Worm (Caenorhabditis elegans) whole organism, L2 larva: ENCODE results near the gene W02B12.1.

ENCODE experiments used
- C34F6.9 ChIP-seq: fragments of 150-350 bp; optimal IDR thresholded peaks from 2 replicates; lab custom pipeline; 2014; ENCODE audit warnings: missing biosample characterization, missing genetic modification characterization
- F13H6.1 ChIP-seq: sonication (generic microtip); optimal IDR thresholded peaks from 2 replicates; lab custom pipeline; 2016; ENCODE audit warnings: missing genetic modification characterization, missing compliant biosample characterization
- R02D3.7 ChIP-seq: fragments of 150-350 bp; optimal IDR thresholded peaks from 2 replicates; lab custom pipeline; 2014; ENCODE audit warnings: missing biosample characterization, missing genetic modification characterization
- Y55F3AM.14 ChIP-seq: fragments of 200-800 bp; sonication (Bioruptor generic); optimal IDR thresholded peaks from 2 replicates; lab custom pipeline; 2018; ENCODE audit warnings: mild to moderate bottlenecking, missing genetic modification characterization, missing compliant biosample characterization
- ZK546.5 ChIP-seq: sonication (generic microtip); optimal IDR thresholded peaks from 2 replicates; lab custom pipeline; 2017; ENCODE audit warnings: missing biosample characterization, missing genetic modification characterization
- alr-1 ChIP-seq: fragments of 150-350 bp; optimal IDR thresholded peaks from 2 replicates; lab custom pipeline; 2014; ENCODE audit warnings: missing biosample characterization, missing genetic modification characterization
- aly-2 ChIP-seq: fragments of 150-350 bp; optimal IDR thresholded peaks from 2 replicates; lab custom pipeline; 2014; ENCODE audit warnings: missing biosample characterization, missing genetic modification characterization
- ama-1 ChIP-seq: fragments of 150-350 bp; optimal IDR thresholded peaks from 2 replicates; lab custom pipeline; 2018; ENCODE audit warnings: inconsistent platforms
- blmp-1 ChIP-seq: sonication (generic microtip); optimal IDR thresholded peaks from 2 replicates; lab custom pipeline; 2017; ENCODE audit warnings: missing genetic modification characterization, mild to moderate bottlenecking, missing compliant biosample characterization, antibody characterized with exemption, moderate library complexity; ENCODE audit not compliant: insufficient read depth
- ceh-82 ChIP-seq: fragments of 150-350 bp; optimal IDR thresholded peaks from 2 replicates; lab custom pipeline; 2014; ENCODE audit warnings: missing biosample characterization, missing genetic modification characterization
- crh-2 ChIP-seq: sonication (generic microtip); optimal IDR thresholded peaks from 2 replicates; lab custom pipeline; 2017; ENCODE audit warnings: missing biosample characterization, missing genetic modification characterization
- dmd-4 ChIP-seq: sonication (generic microtip); optimal IDR thresholded peaks from 2 replicates; lab custom pipeline; 2017; ENCODE audit warnings: missing biosample characterization, missing genetic modification characterization
- egl-27 ChIP-seq: sonication (generic microtip); optimal IDR thresholded peaks from 3 replicates; lab custom pipeline; 2017; ENCODE audit warnings: missing biosample characterization, missing genetic modification reagents, missing genetic modification characterization
- elt-1 ChIP-seq: fragments of 150-350 bp; optimal IDR thresholded peaks from 2 replicates; lab custom pipeline; 2014; ENCODE audit warnings: missing biosample characterization, missing genetic modification characterization
- elt-3 ChIP-seq: sonication (generic microtip); optimal IDR thresholded peaks from 2 replicates; lab custom pipeline; 2017; ENCODE audit warnings: missing biosample characterization, missing genetic modification characterization
- fos-1 ChIP-seq: fragments of 150-350 bp; optimal IDR thresholded peaks from 2 replicates; lab custom pipeline; 2014; ENCODE audit warnings: missing biosample characterization, missing genetic modification characterization
- gmeb-1 ChIP-seq: fragments of 150-350 bp; optimal IDR thresholded peaks from 2 replicates; lab custom pipeline; 2014; ENCODE audit warnings: missing biosample characterization, missing genetic modification characterization
- lin-11 ChIP-seq: fragments of 150-350 bp; sonication (generic microtip); optimal IDR thresholded peaks from 2 replicates; lab custom pipeline; 2014; ENCODE audit warnings: missing biosample characterization, missing genetic modification characterization, inconsistent platforms, mixed read lengths
- lin-39 ChIP-seq: fragments of 150-350 bp; optimal IDR thresholded peaks from 2 replicates; lab custom pipeline; 2014; ENCODE audit warnings: missing biosample characterization, missing genetic modification reagents, missing genetic modification characterization
- lsy-2 ChIP-seq, 2 experiments: fragments of 150-350 bp in 1 of 2; sonication (generic microtip) in 1 of 2; optimal IDR thresholded peaks; 2 replicates each; lab custom pipeline; 2014 to 2017; ENCODE audit warnings: missing biosample characterization in 2 of 2, missing genetic modification characterization in 2 of 2
- mab-5 ChIP-seq: fragments of 150-350 bp; optimal IDR thresholded peaks from 2 replicates; lab custom pipeline; 2014; ENCODE audit warnings: missing biosample characterization, missing genetic modification characterization
- mdl-1 ChIP-seq, 2 experiments: fragments of 150-350 bp in 1 of 2; sonication (generic microtip) in 1 of 2; optimal IDR thresholded peaks; 2 replicates each; lab custom pipeline; 2017; ENCODE audit warnings: missing biosample characterization in 2 of 2, missing genetic modification characterization in 2 of 2
- nhr-10 ChIP-seq: sonication (generic microtip); optimal IDR thresholded peaks from 2 replicates; lab custom pipeline; 2017; ENCODE audit warnings: missing biosample characterization, missing genetic modification characterization
- nhr-11 ChIP-seq: fragments of 150-350 bp; optimal IDR thresholded peaks from 2 replicates; lab custom pipeline; 2014; ENCODE audit warnings: missing biosample characterization, missing genetic modification characterization
- nhr-12 ChIP-seq: fragments of 150-350 bp; optimal IDR thresholded peaks from 2 replicates; lab custom pipeline; 2014; ENCODE audit warnings: missing biosample characterization, missing genetic modification characterization
- nhr-129 ChIP-seq: fragments of 150-350 bp; optimal IDR thresholded peaks from 2 replicates; lab custom pipeline; 2014; ENCODE audit warnings: missing biosample characterization, missing genetic modification characterization
- nhr-21 ChIP-seq: fragments of 150-350 bp; optimal IDR thresholded peaks from 2 replicates; lab custom pipeline; 2014; ENCODE audit warnings: missing biosample characterization, missing genetic modification characterization
- nhr-23 ChIP-seq: fragments of 150-350 bp; optimal IDR thresholded peaks from 2 replicates; lab custom pipeline; 2014; ENCODE audit warnings: missing biosample characterization, missing genetic modification reagents, missing genetic modification characterization
- nhr-237 ChIP-seq: fragments of 150-350 bp; optimal IDR thresholded peaks from 2 replicates; lab custom pipeline; 2014; ENCODE audit warnings: missing biosample characterization, missing genetic modification characterization
- nhr-6 ChIP-seq: fragments of 150-350 bp; optimal IDR thresholded peaks from 2 replicates; lab custom pipeline; 2014; ENCODE audit warnings: missing biosample characterization, missing genetic modification characterization
- nhr-77 ChIP-seq: fragments of 150-350 bp; optimal IDR thresholded peaks from 2 replicates; lab custom pipeline; 2014; ENCODE audit warnings: missing biosample characterization, missing genetic modification characterization
- sem-4 ChIP-seq: fragments of 150-350 bp; optimal IDR thresholded peaks from 2 replicates; lab custom pipeline; 2014; ENCODE audit warnings: missing biosample characterization, missing genetic modification reagents, missing genetic modification characterization
- skn-1 ChIP-seq: sonication (generic microtip); optimal IDR thresholded peaks from 2 replicates; lab custom pipeline; 2017; ENCODE audit warnings: missing biosample characterization, missing genetic modification characterization
- sma-3 ChIP-seq: sonication (generic microtip); optimal IDR thresholded peaks from 2 replicates; lab custom pipeline; 2016; ENCODE audit warnings: missing genetic modification reagents, missing genetic modification characterization, missing compliant biosample characterization
- sma-9 ChIP-seq, 2 experiments: fragments of 150-350 bp in 1 of 2; sonication (generic microtip) in 1 of 2; optimal IDR thresholded peaks; 2 replicates each; lab custom pipeline; 2014 to 2016; ENCODE audit warnings: missing genetic modification characterization in 2 of 2, mild to moderate bottlenecking in 1 of 2, missing biosample characterization in 1 of 2, missing compliant biosample characterization in 1 of 2, missing genetic modification reagents in 1 of 2, moderate library complexity in 1 of 2
- unc-39 ChIP-seq: fragments of 150-350 bp; optimal IDR thresholded peaks from 2 replicates; lab custom pipeline; 2014; ENCODE audit warnings: missing biosample characterization, missing genetic modification characterization
- unc-55 ChIP-seq: fragments of 150-350 bp; sonication (generic microtip); optimal IDR thresholded peaks from 3 replicates; lab custom pipeline; 2014; ENCODE audit warnings: missing biosample characterization, missing genetic modification reagents, missing genetic modification characterization
- zag-1 ChIP-seq: fragments of 150-350 bp; optimal IDR thresholded peaks from 2 replicates; lab custom pipeline; 2014; ENCODE audit warnings: missing biosample characterization, missing genetic modification characterization
- ztf-1 ChIP-seq: fragments of 200-800 bp; sonication (Bioruptor generic); conservative IDR thresholded peaks from 2 replicates; pipeline ENCODE4 v1.3.6; 2022; ENCODE audit warnings: missing genetic modification characterization, missing compliant biosample characterization
- ztf-11 ChIP-seq: sonication (generic microtip); optimal IDR thresholded peaks from 2 replicates; lab custom pipeline; 2017; ENCODE audit warnings: missing biosample characterization, missing genetic modification characterization
- ztf-4 ChIP-seq: fragments of 150-350 bp; optimal IDR thresholded peaks from 2 replicates; lab custom pipeline; 2014; ENCODE audit warnings: missing biosample characterization, missing genetic modification characterization

Gene W02B12.1

DNA sequence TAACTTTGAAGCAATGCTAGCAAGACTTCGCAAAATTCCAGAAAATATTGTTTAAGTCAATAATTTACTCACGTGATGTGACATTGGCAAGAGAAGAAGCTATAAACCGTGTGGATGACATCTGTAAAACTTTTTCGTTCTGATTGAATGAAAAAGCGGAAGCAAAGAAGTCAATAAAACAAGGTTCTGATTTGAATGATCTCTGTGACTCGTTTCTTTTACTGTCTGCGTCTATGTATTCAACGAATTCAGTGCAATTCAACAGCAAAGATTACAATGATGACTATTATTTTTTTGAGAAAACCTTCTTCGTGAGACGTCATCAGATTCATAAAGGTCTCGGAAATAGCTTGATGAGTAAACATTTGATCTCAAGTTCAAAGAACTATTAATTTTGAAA lies 44.0 kb downstream of the W02B12.1 start, which contains the start of gene hacl-1 (continued):
- no peak for TF ChIP-seq elt-3
- no peak for TF ChIP-seq lin-11 (tag; lab: Kevin White, UChicago)
- TF ChIP-seq C34F6.9 (tag; lab: Kevin White, UChicago): peak; percentile 19
- TF ChIP-seq crh-2 (tag; lab: Kevin White, UChicago): peak; percentile 63
- TF ChIP-seq ZK546.5: no peak
- TF ChIP-seq sem-4 (tag; lab: Kevin White, UChicago): no peak
- TF ChIP-seq fos-1 (tag; lab: Kevin White, UChicago): peak; percentile 35
- TF ChIP-seq sma-3 (GFP tag; lab: Kevin White, UChicago): peak; percentile 63
- peak; percentile 12 for TF ChIP-seq sma-9 (GFP tag; optimal IDR thresholded peaks at IDR 0.05; lab: Kevin White, UChicago)
- TF ChIP-seq sma-9 (tag; optimal IDR thresholded peaks at IDR 0.05; lab: Kevin White, UChicago): no peak

DNA sequence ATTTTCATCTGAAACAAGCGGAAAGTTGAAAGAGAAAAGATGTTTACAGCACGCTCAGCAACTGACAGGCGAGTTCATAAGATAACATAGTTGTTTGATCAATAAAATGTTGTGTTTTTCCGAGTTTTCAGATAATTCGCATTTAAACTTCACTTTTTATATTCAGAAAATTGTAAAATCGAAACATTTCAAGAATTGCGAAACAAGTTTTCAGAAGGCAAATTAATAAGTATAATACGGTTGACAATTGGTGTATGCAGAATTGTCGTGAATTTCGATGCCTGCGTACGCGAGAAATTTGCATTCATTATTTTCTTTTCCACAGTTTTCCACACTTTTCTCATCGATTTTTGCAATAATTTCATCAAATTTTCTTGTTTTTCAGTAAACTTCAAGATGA lies 46.5 kb downstream of the W02B12.1 start, which contains the start of the genes ooc-3 and B0334.4:
TSS of gene ooc-3 (minus strand) at position 15 of the 400 bp plus-strand sequence.
TSS of gene B0334.4 (plus strand) at position 386 of the 400 bp plus-strand sequence.
- TF ChIP-seq R02D3.7 (tag; lab: Kevin White, UChicago) (no peak), F13H6.1 (tag; lab: Kevin White, UChicago) (no peak), lin-11 (tag; lab: Kevin White, UChicago) (no peak), unc-55 (GFP tag; lab: Kevin White, UChicago) (no peak), zag-1 (tag; lab: Kevin White, UChicago) (no peak), nhr-77 (tag; lab: Kevin White, UChicago) (no peak), nhr-237 (tag; lab: Kevin White, UChicago) (no peak), elt-3 (no peak), alr-1 (tag; lab: Kevin White, UChicago) (no peak), crh-2 (tag; lab: Kevin White, UChicago) (no peak), mab-5 (tag; lab: Kevin White, UChicago) (no peak), skn-1 (tag; lab: Kevin White, UChicago) (no peak), gmeb-1 (tag; lab: Kevin White, UChicago) (peak; percentile 16), egl-27 (no peak), sma-3 (GFP tag; lab: Kevin White, UChicago) (no peak), unc-39 (tag; lab: Kevin White, UChicago) (no peak), mdl-1 (tag; optimal IDR thresholded peaks at IDR 0.05; lab: Kevin White, UChicago) (no peak), blmp-1 (tag; lab: Kevin White, UChicago) (no peak), Y55F3AM.14 (GFP tag; lab: Kevin White, UChicago) (no peak), nhr-12 (tag; lab: Kevin White, UChicago) (no peak), C34F6.9 (tag; lab: Kevin White, UChicago) (peak; percentile 66), nhr-23 (no peak), sma-9 (GFP tag; optimal IDR thresholded peaks at IDR 0.05; lab: Kevin White, UChicago) (no peak), sma-9 (tag; optimal IDR thresholded peaks at IDR 0.05; lab: Kevin White, UChicago) (no peak), ceh-82 (tag; lab: Kevin White, UChicago) (no peak), lin-39 (no peak), nhr-6 (tag; lab: Kevin White, UChicago) (no peak), lsy-2 (tag; optimal IDR thresholded peaks at IDR 0.05; lab: Kevin White, UChicago) (peak; percentile 46 to 95), nhr-10 (no peak), ama-1 (peak; percentile 9), ztf-4 (tag; lab: Kevin White, UChicago) (no peak), sem-4 (tag; lab: Kevin White, UChicago) (no peak), dmd-4 (tag; lab: Kevin White, UChicago) (no peak), nhr-21 (tag; lab: Kevin White, UChicago) (no peak), elt-1 (tag; lab: Kevin White, UChicago) (no peak), nhr-129 (tag; lab: Kevin White, UChicago) (peak; percentile 42), nhr-11 (tag; lab: Kevin White, UChicago) (no peak), aly-2 (no peak)

DNA sequence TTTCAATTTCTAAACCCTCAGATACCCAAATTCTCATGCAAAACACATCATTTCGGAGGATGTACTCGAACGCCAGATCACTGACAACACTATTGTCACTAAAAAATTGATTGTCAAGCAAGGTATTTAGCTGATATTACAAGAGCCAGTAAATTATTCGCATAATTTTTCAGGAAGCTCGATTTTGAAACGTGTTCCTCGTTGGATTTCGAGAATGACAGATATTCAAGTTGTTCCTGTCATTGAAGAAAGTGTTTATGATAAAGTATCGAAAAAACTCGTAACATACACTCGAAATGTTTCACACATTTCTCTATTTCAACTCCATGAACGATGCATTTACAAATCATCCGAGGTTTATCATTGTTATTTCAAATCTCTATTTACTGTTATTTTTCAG lies 47.0 kb downstream of the W02B12.1 start:
- TF ChIP-seq ztf-1 (no peak), sma-9 (GFP tag; optimal IDR thresholded peaks at IDR 0.05; lab: Kevin White, UChicago) (no peak), sma-9 (tag; optimal IDR thresholded peaks at IDR 0.05; lab: Kevin White, UChicago) (no peak), zag-1 (tag; lab: Kevin White, UChicago) (no peak), nhr-11 (tag; lab: Kevin White, UChicago) (no peak), ZK546.5 (no peak), sem-4 (tag; lab: Kevin White, UChicago) (no peak), blmp-1 (tag; lab: Kevin White, UChicago) (no peak), lsy-2 (tag; optimal IDR thresholded peaks at IDR 0.05; lab: Kevin White, UChicago) (no peak), aly-2 (no peak), elt-3 (no peak), ama-1 (no peak), ztf-11 (tag; lab: Kevin White, UChicago) (no peak)
